Worm (Caenorhabditis elegans): ENCODE data around the gene srbc-70.

DNA sequence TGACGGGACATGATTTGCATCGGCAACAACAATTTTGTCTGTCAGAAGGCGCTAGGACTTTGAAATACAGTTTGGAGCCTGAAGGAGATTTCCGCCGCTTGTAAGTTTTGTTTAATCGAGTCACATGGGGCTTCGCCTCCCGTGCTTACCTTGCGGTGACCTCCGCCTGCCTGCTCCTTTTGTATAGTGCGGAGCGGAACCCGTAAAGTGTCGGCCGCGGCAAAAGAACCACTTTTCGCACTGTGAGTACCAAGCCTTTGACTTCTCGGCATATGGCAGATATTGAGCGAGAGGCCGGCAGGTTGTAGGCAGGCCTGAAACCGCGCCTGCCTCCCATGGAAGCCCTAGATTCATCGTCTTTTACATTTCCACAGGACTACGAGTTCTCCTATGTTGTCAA lies 38.1 kb upstream of the srbc-70 start:
- no peak for TF ChIP-seq W03F9.2 (tag; optimal IDR thresholded peaks at IDR 0.05)
- no peak for TF ChIP-seq him-1 (tag; optimal IDR thresholded peaks at IDR 0.05)
- TF ChIP-seq dao-5 (tag; optimal IDR thresholded peaks at IDR 0.05), result no peak
